Worm (Caenorhabditis elegans): ENCODE measurements around the gene miro-1.

Gene miro-1

ce11 chrIV:4748408-4749105 lies 33.0 kb upstream of the miro-1 start, which contains the start of gene cyc-2.1 (continued):
- TF ChIP-seq mes-4 (tag; optimal IDR thresholded peaks at IDR 0.05) (peak; percentile 6), ztf-3 (GFP tag; optimal IDR thresholded peaks at IDR 0.05) (no peak), aptf-2 (GFP tag; conservative IDR thresholded peaks at IDR 0.05) (no peak), atf-7 (tag; optimal IDR thresholded peaks at IDR 0.05) (peak; percentile 67), bed-1 (GFP tag; IDR thresholded peaks at IDR 0.05) (no peak), dpff-1 (tag; optimal IDR thresholded peaks at IDR 0.05) (no peak), nhr-120 (GFP tag; IDR thresholded peaks at IDR 0.05) (no peak), cebp-1 (GFP tag; IDR thresholded peaks at IDR 0.05) (0 out of 2 replicates have a peak, but pooled peaks have one; percentile 35), cebp-1 (tag; optimal IDR thresholded peaks at IDR 0.05) (peak; percentile 82), efl-1 (GFP tag; optimal IDR thresholded peaks at IDR 0.05) (peak; percentile 5), F33H1.4 (GFP tag; IDR thresholded peaks at IDR 0.05) (peak; percentile 41), xnd-1 (tag; optimal IDR thresholded peaks at IDR 0.05) (peak; percentile 57), nfya-2 (GFP tag; IDR thresholded peaks at IDR 0.05) (0 out of 2 replicates have a peak, but pooled peaks have one; percentile 19), tlf-1 (GFP tag; optimal IDR thresholded peaks at IDR 0.05) (peak; percentile 63), F52B5.7 (tag; optimal IDR thresholded peaks at IDR 0.05) (peak; percentile 37), ceh-91 (GFP tag; IDR thresholded peaks at IDR 0.05) (no peak), ceh-100 (GFP tag; IDR thresholded peaks at IDR 0.05) (peak; percentile 38), dox-1 (GFP tag; IDR thresholded peaks at IDR 0.05) (peak; percentile 74), athp-1 (tag; optimal IDR thresholded peaks at IDR 0.05) (peak; percentile 70), sptf-2 (GFP tag; optimal IDR thresholded peaks at IDR 0.05) (no peak), T26A5.8 (tag; optimal IDR thresholded peaks at IDR 0.05) (no peak), ztf-6 (GFP tag; IDR thresholded peaks at IDR 0.05) (0 out of 2 replicates have a peak, but pooled peaks have one; percentile 44), lsl-1 (GFP tag; optimal IDR thresholded peaks at IDR 0.05) (peak; percentile 54), let-526 (GFP tag; IDR thresholded peaks at IDR 0.05) (no peak), ztf-26 (tag; optimal IDR thresholded peaks at IDR 0.05) (peak; percentile 72), rcor-1 (GFP tag; IDR thresholded peaks at IDR 0.05) (peak; percentile 61; the same call in 1 of the 2 replicates), unc-130 (GFP tag; optimal IDR thresholded peaks at IDR 0.05) (peak; percentile 43), F22D6.2 (tag; optimal IDR thresholded peaks at IDR 0.05) (no peak), F37B4.10 (GFP tag; IDR thresholded peaks at IDR 0.05) (no peak), Y67H2A.10 (GFP tag; conservative IDR thresholded peaks at IDR 0.05) (no peak), ama-1 (optimal IDR thresholded peaks at IDR 0.05) (no peak), ama-1 (GFP tag; optimal IDR thresholded peaks at IDR 0.05) (peak; percentile 34 to 66), F10E7.11 (tag; optimal IDR thresholded peaks at IDR 0.05) (no peak), ekl-4 (GFP tag; IDR thresholded peaks at IDR 0.05) (peak; percentile 79; the same call in 1 of the 2 replicates), sea-2 (GFP tag; IDR thresholded peaks at IDR 0.05) (no peak), tbx-9 (tag; optimal IDR thresholded peaks at IDR 0.05; ENCODE audit: borderline replicate concordance) (no peak), snpc-4 (GFP tag; optimal IDR thresholded peaks at IDR 0.05) (peak; percentile 30), snpc-4 (tag; optimal IDR thresholded peaks at IDR 0.05) (peak in 3 of 4 experiments; percentile 43 to 73 (median 59)), zfh-2 (GFP tag; conservative IDR thresholded peaks at IDR 0.05) (peak; percentile 93), Y53G8AR.9 (GFP tag; conservative IDR thresholded peaks at IDR 0.05) (peak; percentile 82), K12H6.12 (tag; optimal IDR thresholded peaks at IDR 0.05) (peak; percentile 45), aptf-3 (GFP tag; IDR thresholded peaks at IDR 0.05) (peak; percentile 76; the same call in 1 of the 2 replicates), nhr-179 (tag; optimal IDR thresholded peaks at IDR 0.05) (no peak), snpc-1.1 (tag; optimal IDR thresholded peaks at IDR 0.05; ENCODE audit: insufficient read depth) (peak; percentile 62), pbrm-1 (GFP tag; IDR thresholded peaks at IDR 0.05) (peak; percentile 52), Y53F4B.3 (GFP tag; IDR thresholded peaks at IDR 0.05) (no peak), akir-1 (GFP tag; optimal IDR thresholded peaks at IDR 0.05) (no peak), nfyb-1 (GFP tag; IDR thresholded peaks at IDR 0.05) (0 out of 2 replicates have a peak, but pooled peaks have one; percentile 15), F55B11.4 (tag; optimal IDR thresholded peaks at IDR 0.05; ENCODE audit: borderline replicate concordance, insufficient read depth) (no peak)

All from whole organism, young adult.